Fruit fly (Drosophila melanogaster) whole organism, embryonic: ENCODE measurements around the gene CG31233.

ENCODE experiments used
- CG10274 ChIP-seq: fragments of 200-800 bp; sonication (Bioruptor generic); optimal IDR thresholded peaks from 3 replicates; lab custom pipeline; 2017; ENCODE audit warnings: missing biosample characterization, mild to moderate bottlenecking, missing genetic modification characterization
- CG11456 ChIP-seq: fragments of 200-800 bp; sonication (Bioruptor generic); IDR thresholded peaks from 3 replicates; pipeline ENCODE4 v1.3.6; 2022; ENCODE audit warnings: missing biosample characterization, missing genetic modification characterization
- CG11504 ChIP-seq: fragments of 200-800 bp; sonication (Bioruptor generic); optimal IDR thresholded peaks from 3 replicates; lab custom pipeline; 2019; ENCODE audit warnings: missing biosample characterization, mild to moderate bottlenecking, missing genetic modification characterization, moderate library complexity
- CG12391 ChIP-seq: fragments of 200-800 bp; sonication (Bioruptor generic); optimal IDR thresholded peaks from 3 replicates; lab custom pipeline; 2018; ENCODE audit warnings: missing biosample characterization, mild to moderate bottlenecking, missing genetic modification characterization, moderate library complexity
- CG14667 ChIP-seq: fragments of 200-800 bp; sonication (Bioruptor generic); IDR thresholded peaks from 2 replicates; pipeline ENCODE4 v1.3.6; 2022; ENCODE audit warnings: missing biosample characterization, missing genetic modification characterization
- CG15514 ChIP-seq: fragments of 200-800 bp; sonication (Bioruptor generic); optimal IDR thresholded peaks from 3 replicates; lab custom pipeline; 2017; ENCODE audit warnings: missing biosample characterization, missing genetic modification characterization, mild to moderate bottlenecking, moderate library complexity, missing genetic modification reagents
- CG17361 ChIP-seq: fragments of 200-800 bp; sonication (Bioruptor generic); IDR thresholded peaks from 3 replicates; pipeline ENCODE4 v1.3.6; 2022; ENCODE audit warnings: missing biosample characterization, missing genetic modification characterization
- CG18262 ChIP-seq: fragments of 200-800 bp; optimal IDR thresholded peaks from 3 replicates; lab custom pipeline; 2019; ENCODE audit warnings: missing biosample characterization, mild to moderate bottlenecking, missing genetic modification characterization, moderate library complexity
- CG2129 ChIP-seq: fragments of 200-800 bp; sonication (Bioruptor generic); IDR thresholded peaks from 2 replicates; pipeline ENCODE4 v1.3.6; 2022; ENCODE audit warnings: missing biosample characterization, missing genetic modification characterization; ENCODE audit not compliant: partially characterized antibody
- CG2712 ChIP-seq: fragments of 200-800 bp; optimal IDR thresholded peaks from 3 replicates; lab custom pipeline; 2019; ENCODE audit warnings: missing biosample characterization, mild to moderate bottlenecking, missing genetic modification characterization, moderate library complexity
- CG3065 ChIP-seq: fragments of 200-800 bp; sonication (Bioruptor generic); optimal IDR thresholded peaks from 2 replicates; lab custom pipeline; 2016; ENCODE audit warnings: missing biosample characterization, missing genetic modification characterization
- CG31224 ChIP-seq: fragments of 200-800 bp; sonication (Bioruptor generic); IDR thresholded peaks from 2 replicates; pipeline ENCODE4 v1.3.6; 2022; ENCODE audit warnings: missing biosample characterization, missing genetic modification characterization
- CG31441 ChIP-seq: fragments of 200-800 bp; sonication (Bioruptor generic); IDR thresholded peaks from 2 replicates; pipeline ENCODE4 v1.3.6; 2022; ENCODE audit warnings: missing biosample characterization, missing genetic modification characterization
- CG42726 ChIP-seq: fragments of 200-800 bp; sonication (Bioruptor generic); IDR thresholded peaks from 2 replicates; pipeline ENCODE4 v1.3.6; 2022; ENCODE audit warnings: missing biosample characterization, missing genetic modification characterization; ENCODE audit not compliant: partially characterized antibody
- CG5245 ChIP-seq: fragments of 200-800 bp; sonication (Bioruptor generic); optimal IDR thresholded peaks from 3 replicates; lab custom pipeline; 2016; ENCODE audit warnings: missing biosample characterization, missing genetic modification characterization
- CG6254 ChIP-seq: fragments of 200-800 bp; sonication (Bioruptor generic); optimal IDR thresholded peaks from 3 replicates; lab custom pipeline; 2017; ENCODE audit warnings: mild to moderate bottlenecking, missing biosample characterization, missing genetic modification reagents, missing genetic modification characterization
- CG6689 ChIP-seq: fragments of 200-800 bp; sonication (Bioruptor generic); IDR thresholded peaks from 2 replicates; pipeline ENCODE4 v1.3.6; 2022; ENCODE audit warnings: missing biosample characterization, missing genetic modification characterization
- CG6854 ChIP-seq: fragments of 200-800 bp; sonication (Bioruptor generic); optimal IDR thresholded peaks from 3 replicates; lab custom pipeline; 2017; ENCODE audit warnings: missing biosample characterization, mild to moderate bottlenecking, missing genetic modification characterization
- CG7839 ChIP-seq: fragments of 200-800 bp; sonication (Bioruptor generic); optimal IDR thresholded peaks from 3 replicates; lab custom pipeline; 2018; ENCODE audit warnings: missing biosample characterization, mild to moderate bottlenecking, missing genetic modification characterization, moderate library complexity
- Drgx ChIP-seq: fragments of 200-800 bp; sonication (Bioruptor generic); IDR thresholded peaks from 2 replicates; pipeline ENCODE4 v1.3.6; 2022; ENCODE audit warnings: missing biosample characterization, missing genetic modification characterization
- Lhr ChIP-seq: fragments of 200-800 bp; sonication (Bioruptor generic); optimal IDR thresholded peaks from 3 replicates; lab custom pipeline; 2017; ENCODE audit warnings: mild to moderate bottlenecking, missing biosample characterization, missing genetic modification reagents, missing genetic modification characterization
- Sox102F ChIP-seq: fragments of 200-800 bp; sonication (Bioruptor generic); optimal IDR thresholded peaks from 2 replicates; lab custom pipeline; 2018; ENCODE audit warnings: missing biosample characterization, mild to moderate bottlenecking, missing genetic modification characterization, moderate library complexity
- Ssrp ChIP-seq: fragments of 200-800 bp; sonication (Bioruptor generic); optimal IDR thresholded peaks from 2 replicates; lab custom pipeline; 2018; ENCODE audit warnings: missing biosample characterization, mild to moderate bottlenecking, missing genetic modification characterization, moderate library complexity
- Xbp1 ChIP-seq: fragments of 200-800 bp; sonication (Bioruptor generic); optimal IDR thresholded peaks from 3 replicates; lab custom pipeline; 2016; ENCODE audit warnings: missing biosample characterization, mild to moderate bottlenecking, missing genetic modification characterization
- Xrp1 ChIP-seq: fragments of 200-800 bp; sonication (Bioruptor generic); IDR thresholded peaks from 2 replicates; pipeline ENCODE4 v1.3.6; 2022; ENCODE audit warnings: missing biosample characterization, missing genetic modification characterization
- ara ChIP-seq: fragments of 200-800 bp; sonication (Bioruptor generic); IDR thresholded peaks from 2 replicates; pipeline ENCODE4 v1.3.6; 2022; ENCODE audit warnings: missing biosample characterization, missing genetic modification characterization
- az2 ChIP-seq: fragments of 200-800 bp; sonication (Bioruptor generic); optimal IDR thresholded peaks from 3 replicates; lab custom pipeline; 2016; ENCODE audit warnings: missing biosample characterization, missing genetic modification characterization
- ci ChIP-seq: fragments of 200-800 bp; sonication (Bioruptor generic); IDR thresholded peaks from 3 replicates; pipeline ENCODE4 v1.3.6; 2022; ENCODE audit warnings: missing biosample characterization, missing genetic modification characterization
- croc ChIP-seq: fragments of 200-800 bp; sonication (Bioruptor generic); conservative IDR thresholded peaks from 3 replicates; pipeline ENCODE4 v1.3.6; 2022; ENCODE audit warnings: missing biosample characterization, missing genetic modification characterization
- dmrt11E ChIP-seq: fragments of 200-800 bp; sonication (Bioruptor generic); optimal IDR thresholded peaks from 3 replicates; lab custom pipeline; 2018; ENCODE audit warnings: missing biosample characterization, mild to moderate bottlenecking, missing genetic modification characterization, moderate library complexity
- dmrt99B ChIP-seq: fragments of 200-800 bp; sonication (Bioruptor generic); optimal IDR thresholded peaks from 2 replicates; lab custom pipeline; 2018; ENCODE audit warnings: missing biosample characterization, mild to moderate bottlenecking, missing genetic modification characterization, moderate library complexity
- hkb ChIP-seq, 2 experiments: fragments of 200-800 bp in 1 of 2; fragments of >200 bp in 1 of 2; sonication (Bioruptor generic) in 1 of 2; IDR thresholded peaks in 1 of 2; optimal IDR thresholded peaks in 1 of 2; 2 replicates each; pipeline versions ENCODE4 v1.3.6 to Lab custom; 2017 to 2022; ENCODE audit warnings: missing biosample characterization in 1 of 2, missing genetic modification characterization in 1 of 2
- lmd ChIP-seq: fragments of 200-800 bp; sonication (Bioruptor generic); IDR thresholded peaks from 2 replicates; pipeline ENCODE4 v1.3.6; 2022; ENCODE audit warnings: missing biosample characterization, missing genetic modification characterization
- nerfin-2 ChIP-seq: fragments of 200-800 bp; sonication (Bioruptor generic); IDR thresholded peaks from 2 replicates; pipeline ENCODE4 v1.3.6; 2022; ENCODE audit warnings: missing biosample characterization, missing genetic modification characterization; ENCODE audit not compliant: partially characterized antibody
- nmo ChIP-seq: fragments of 200-800 bp; sonication (Bioruptor generic); optimal IDR thresholded peaks from 2 replicates; lab custom pipeline; 2018; ENCODE audit warnings: missing biosample characterization, mild to moderate bottlenecking, missing genetic modification characterization, moderate library complexity
- pan ChIP-seq, 4 experiments: fragments of >200 bp in 3 of 4; fragments of 200-800 bp in 1 of 4; sonication (Bioruptor generic) in 1 of 4; optimal IDR thresholded peaks in 3 of 4; IDR thresholded peaks in 1 of 4; 2 replicates each; pipeline versions ENCODE4 v1.3.6 to Lab custom; 2017 to 2022; ENCODE audit warnings: missing biosample characterization in 2 of 4, missing genetic modification characterization in 2 of 4, mixed read lengths in 1 of 4
- prd ChIP-seq, 3 experiments: fragments of >200 bp in 2 of 3; fragments of 200-800 bp in 1 of 3; sonication (Bioruptor generic) in 1 of 3; optimal IDR thresholded peaks in 2 of 3; IDR thresholded peaks in 1 of 3; 2 replicates in 2 of 3; 3 replicates in 1 of 3; pipeline versions ENCODE4 v1.3.6 to Lab custom; 2017 to 2022; ENCODE audit warnings: missing biosample characterization in 1 of 3, missing genetic modification characterization in 1 of 3
- row ChIP-seq: fragments of 200-800 bp; sonication (Bioruptor generic); IDR thresholded peaks from 3 replicates; pipeline ENCODE4 v1.3.6; 2022; ENCODE audit warnings: missing biosample characterization, missing genetic modification characterization
- scrt ChIP-seq: fragments of 200-800 bp; sonication (Bioruptor generic); optimal IDR thresholded peaks from 2 replicates; lab custom pipeline; 2018; ENCODE audit warnings: missing biosample characterization, mild to moderate bottlenecking, missing genetic modification characterization, moderate library complexity
- tgo ChIP-seq: fragments of 200-800 bp; sonication (Bioruptor generic); IDR thresholded peaks from 3 replicates; pipeline ENCODE4 v1.3.6; 2022; ENCODE audit warnings: missing biosample characterization, missing genetic modification characterization
- trem ChIP-seq: fragments of 200-800 bp; optimal IDR thresholded peaks from 3 replicates; lab custom pipeline; 2019; ENCODE audit warnings: missing biosample characterization, mild to moderate bottlenecking, missing genetic modification characterization, moderate library complexity
- unpg ChIP-seq: fragments of 200-800 bp; sonication (Bioruptor generic); optimal IDR thresholded peaks from 3 replicates; lab custom pipeline; 2018; ENCODE audit warnings: missing biosample characterization, mild to moderate bottlenecking, missing genetic modification characterization, moderate library complexity
- vvl ChIP-seq: fragments of 200-800 bp; sonication (Bioruptor generic); IDR thresholded peaks from 2 replicates; pipeline ENCODE4 v1.3.6; 2022; ENCODE audit warnings: missing biosample characterization, missing genetic modification characterization
- wor ChIP-seq: fragments of 200-800 bp; sonication (Bioruptor generic); IDR thresholded peaks from 2 replicates; pipeline ENCODE4 v1.3.6; 2022; ENCODE audit warnings: missing biosample characterization, missing genetic modification characterization
- zfh1 ChIP-seq: fragments of 200-800 bp; sonication (Bioruptor generic); IDR thresholded peaks from 3 replicates; pipeline ENCODE4 v1.3.6; 2022; ENCODE audit warnings: missing biosample characterization, missing genetic modification characterization

Gene CG31233

dm6 chr3R:21731682-21732081 is 18.0 kb upstream of the CG31233 start (continued):
- no peak for TF ChIP-seq Lhr (GFP tag; lab: Kevin White, UChicago)
- TF ChIP-seq CG31224 (GFP tag; lab: Robert Waterston, UW): no peak
- TF ChIP-seq CG42726 (GFP tag; lab: Robert Waterston, UW): no peak
- no peak for TF ChIP-seq pan (optimal IDR thresholded peaks at IDR 0.05; lab: Kevin White, UChicago)
- peak in 1 of 2 experiments; percentile 46 for TF ChIP-seq pan (GFP tag; optimal IDR thresholded peaks at IDR 0.05 in 1 of 2, IDR thresholded peaks at IDR 0.05 in 1 of 2)

- TF ChIP-seq Xbp1 (peak; percentile 10), CG11504 (tag; lab: Kevin White, UChicago) (peak; percentile 47), unpg (peak; percentile 2), hkb (optimal IDR thresholded peaks at IDR 0.05; lab: Kevin White, UChicago) (no peak), hkb (GFP tag; IDR thresholded peaks at IDR 0.05; lab: Robert Waterston, UW) (0 out of 2 replicates have a peak, but pooled peaks have one; percentile 16), az2 (peak; percentile 17), ci (GFP tag; lab: Robert Waterston, UW) (peak; percentile 53; the same call in 1 of the 3 replicates), nerfin-2 (no peak), CG7839 (tag; lab: Kevin White, UChicago) (peak; percentile 24), dmrt11E (tag; lab: Kevin White, UChicago) (peak; percentile 38), CG6854 (no peak), prd (optimal IDR thresholded peaks at IDR 0.05; lab: Kevin White, UChicago) (no peak), prd (GFP tag; IDR thresholded peaks at IDR 0.05; lab: Robert Waterston, UW) (peak; percentile 63; the same call in 2 of the 3 replicates), lmd (GFP tag; lab: Robert Waterston, UW) (0 out of 2 replicates have a peak, but pooled peaks have one; percentile 7), Drgx (GFP tag; lab: Robert Waterston, UW) (peak; percentile 85), croc (GFP tag; lab: Robert Waterston, UW) (peak; percentile 27; the same call in 1 of the 3 replicates), CG12391 (tag; lab: Kevin White, UChicago) (peak; percentile 1), trem (tag; lab: Kevin White, UChicago) (peak; percentile 22), Ssrp (tag; lab: Kevin White, UChicago) (peak; percentile 20), CG6254 (GFP tag; lab: Kevin White, UChicago) (no peak), scrt (GFP tag; lab: Kevin White, UChicago) (no peak), CG2712 (peak; percentile 23), zfh1 (GFP tag; lab: Robert Waterston, UW) (0 out of 3 replicates have a peak, but pooled peaks have one; percentile 34), CG10274 (GFP tag; lab: Kevin White, UChicago) (no peak), CG5245 (GFP tag; lab: Kevin White, UChicago) (peak; percentile 3), ara (peak; percentile 54; the same call in 1 of the 2 replicates), CG18262 (tag; lab: Kevin White, UChicago) (peak; percentile 10), CG15514 (GFP tag; lab: Kevin White, UChicago) (no peak), dmrt99B (tag; lab: Kevin White, UChicago) (peak; percentile 24), Sox102F (GFP tag; lab: Kevin White, UChicago) (peak; percentile 35), wor (GFP tag; lab: Robert Waterston, UW) (peak; percentile 34; the same call in 1 of the 2 replicates), CG11456 (GFP tag; lab: Robert Waterston, UW) (0 out of 3 replicates have a peak, but pooled peaks have one; percentile 15), row (peak; percentile 34; the same call in 1 of the 3 replicates), CG3065 (GFP tag; lab: Kevin White, UChicago) (no peak), tgo (GFP tag; lab: Robert Waterston, UW) (0 out of 3 replicates have a peak, but pooled peaks have one; percentile 26), CG17361 (GFP tag; lab: Robert Waterston, UW) (0 out of 3 replicates have a peak, but pooled peaks have one; percentile 12), CG6689 (GFP tag; lab: Robert Waterston, UW) (no peak), pan (optimal IDR thresholded peaks at IDR 0.05; lab: Kevin White, UChicago) (no peak), pan (GFP tag; optimal IDR thresholded peaks at IDR 0.05 in 1 of 2, IDR thresholded peaks at IDR 0.05 in 1 of 2) (no peak), Xrp1 (GFP tag; lab: Robert Waterston, UW) (peak; percentile 49; the same call in 1 of the 2 replicates), CG31441 (GFP tag; lab: Robert Waterston, UW) (0 out of 2 replicates have a peak, but pooled peaks have one; percentile 17), CG2129 (no peak), CG14667 (GFP tag; lab: Robert Waterston, UW) (0 out of 2 replicates have a peak, but pooled peaks have one; percentile 17), nmo (GFP tag; lab: Kevin White, UChicago) (peak; percentile 19), vvl (GFP tag; lab: Robert Waterston, UW) (peak; percentile 45)
Observed at dm6 chr3R:21732901-21733300, 16.8 kb upstream of the CG31233 start.
